Fruit fly (Drosophila melanogaster): ENCODE measurements around the gene ru.

Gene ru

DNA sequence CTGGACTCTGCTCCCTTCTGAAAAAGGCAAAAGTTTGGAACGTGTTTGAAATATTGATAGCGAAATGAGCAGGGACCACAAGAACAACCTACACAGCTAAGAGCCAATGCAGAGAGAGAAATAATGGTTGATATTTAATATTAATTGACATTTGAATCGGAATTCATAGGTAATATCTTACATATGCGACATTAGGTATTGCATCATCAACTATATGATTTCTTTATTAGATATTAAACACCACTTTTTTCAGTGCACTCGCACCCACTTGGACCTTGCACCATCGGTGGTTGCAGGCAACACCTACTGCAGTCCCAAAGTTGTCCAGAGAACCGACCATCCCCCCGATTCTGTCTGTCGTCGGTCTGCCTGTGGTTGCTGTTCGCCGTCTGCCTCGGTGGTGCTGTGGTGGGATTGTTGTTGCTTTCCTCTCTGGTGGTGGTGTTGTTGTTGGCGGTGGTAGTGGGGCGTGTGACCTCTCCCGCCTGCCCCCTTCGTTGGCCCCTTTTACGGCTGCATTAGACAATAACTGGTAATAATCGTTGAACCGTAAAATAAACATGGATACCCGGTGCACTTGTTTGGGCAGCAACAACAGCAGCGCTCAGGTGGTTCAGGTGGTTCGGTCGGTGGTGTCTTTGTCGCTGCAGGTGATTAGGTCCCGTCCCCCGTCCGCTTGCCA lies 8.6 kb downstream of the ru start (continued):
- TF ChIP-seq CG31441 (GFP tag; IDR thresholded peaks at IDR 0.05): peak; percentile 54

DNA sequence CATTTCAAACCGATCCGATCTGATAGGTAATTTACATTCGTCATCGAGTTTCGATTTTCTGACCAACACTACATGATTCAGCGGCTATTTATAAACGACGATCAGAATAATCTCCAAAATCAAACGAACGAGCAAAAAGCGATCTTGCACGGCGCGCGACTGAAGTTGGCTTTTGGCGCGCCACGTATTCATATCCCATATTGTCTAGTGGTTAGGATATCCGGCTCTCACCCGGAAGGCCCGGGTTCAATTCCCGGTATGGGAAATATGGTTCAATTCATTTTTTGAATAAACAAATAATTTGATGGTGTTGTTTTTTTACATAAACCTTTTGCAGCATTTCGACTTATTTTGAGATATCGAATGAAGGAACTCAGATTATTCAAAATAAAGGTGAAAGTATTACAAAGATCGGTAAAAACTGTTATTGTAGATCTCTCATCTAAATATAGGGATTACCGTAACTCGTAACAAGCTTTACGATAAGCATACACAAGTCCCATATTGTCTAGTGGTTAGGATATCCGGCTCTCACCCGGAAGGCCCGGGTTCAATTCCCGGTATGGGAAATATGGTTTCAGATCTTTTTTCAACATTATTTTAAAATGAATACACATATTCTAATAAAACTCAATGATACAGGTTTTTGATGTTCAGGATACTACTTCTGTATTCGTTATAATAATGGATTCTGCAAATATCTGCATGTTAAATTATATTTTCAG lies 9.5 kb downstream of the ru start:
- no peak for TF ChIP-seq kah (GFP tag; optimal IDR thresholded peaks at IDR 0.05)
- TF ChIP-seq Hr78 (GFP tag; optimal IDR thresholded peaks at IDR 0.05): no peak
- no peak for TF ChIP-seq CG1529 (GFP tag; optimal IDR thresholded peaks at IDR 0.05)
- no peak for TF ChIP-seq CG10209 (GFP tag; optimal IDR thresholded peaks at IDR 0.05)
- no peak for TF ChIP-seq dati (GFP tag; IDR thresholded peaks at IDR 0.05)
- TF ChIP-seq CG12104 (GFP tag; optimal IDR thresholded peaks at IDR 0.05): no peak
- no peak for TF ChIP-seq fd64A (GFP tag; optimal IDR thresholded peaks at IDR 0.05)
- no peak for TF ChIP-seq grau (tag; optimal IDR thresholded peaks at IDR 0.05)
- no peak for TF ChIP-seq CG1024 (GFP tag; IDR thresholded peaks at IDR 0.05)
- no peak for TF ChIP-seq zfh2 (GFP tag; optimal IDR thresholded peaks at IDR 0.05)
- TF ChIP-seq CG3407 (GFP tag; optimal IDR thresholded peaks at IDR 0.05): no peak
- TF ChIP-seq CG7987 (GFP tag; optimal IDR thresholded peaks at IDR 0.05): no peak
- no peak for TF ChIP-seq Eip74EF (GFP tag; optimal IDR thresholded peaks at IDR 0.05)
- TF ChIP-seq Vsx1 (GFP tag; optimal IDR thresholded peaks at IDR 0.05): no peak
- TF ChIP-seq CG13624 (GFP tag; optimal IDR thresholded peaks at IDR 0.05): no peak
- TF ChIP-seq ken (GFP tag; IDR thresholded peaks at IDR 0.05): no peak
- TF ChIP-seq CG17802 (tag; optimal IDR thresholded peaks at IDR 0.05): no peak
- peak; percentile 30 for TF ChIP-seq CG13287 (GFP tag; IDR thresholded peaks at IDR 0.05; ENCODE audit: partially characterized antibody)
- no peak for TF ChIP-seq Mrtf (GFP tag; IDR thresholded peaks at IDR 0.05)
- TF ChIP-seq lola (GFP tag; optimal IDR thresholded peaks at IDR 0.05): no peak
- peak; percentile 96 for TF ChIP-seq Bdp1 (GFP tag; optimal IDR thresholded peaks at IDR 0.05)
- peak; percentile 66 for TF ChIP-seq amos (GFP tag; IDR thresholded peaks at IDR 0.05; ENCODE audit: partially characterized antibody)
- no peak for TF ChIP-seq tap (tag; optimal IDR thresholded peaks at IDR 0.05)
- no peak for TF ChIP-seq Xbp1 (GFP tag; optimal IDR thresholded peaks at IDR 0.05)
- TF ChIP-seq dmrt11E (tag; optimal IDR thresholded peaks at IDR 0.05): no peak
- no peak for TF ChIP-seq HLH3B (GFP tag; IDR thresholded peaks at IDR 0.05)
- TF ChIP-seq gcm (GFP tag; optimal IDR thresholded peaks at IDR 0.05): no peak
- no peak for TF ChIP-seq sna (GFP tag; IDR thresholded peaks at IDR 0.05; ENCODE audit: partially characterized antibody)
- no peak for TF ChIP-seq Dref (GFP tag; IDR thresholded peaks at IDR 0.05)
- TF ChIP-seq CG16779 (GFP tag; IDR thresholded peaks at IDR 0.05): no peak
- no peak for TF ChIP-seq CG6854 (GFP tag; optimal IDR thresholded peaks at IDR 0.05)
- no peak for TF ChIP-seq h (optimal IDR thresholded peaks at IDR 0.05)
- no peak for TF ChIP-seq sob (GFP tag; IDR thresholded peaks at IDR 0.05)
- TF ChIP-seq p53 (GFP tag; optimal IDR thresholded peaks at IDR 0.05): no peak
- TF ChIP-seq vvl (GFP tag; IDR thresholded peaks at IDR 0.05): no peak
- no peak for TF ChIP-seq CG11247 (GFP tag; IDR thresholded peaks at IDR 0.05)
- TF ChIP-seq phol (tag; optimal IDR thresholded peaks at IDR 0.05): no peak
- TF ChIP-seq bigmax (GFP tag; optimal IDR thresholded peaks at IDR 0.05): no peak
- TF ChIP-seq nerfin-2 (GFP tag; IDR thresholded peaks at IDR 0.05; ENCODE audit: partially characterized antibody): 0 out of 2 replicates have a peak, but pooled peaks have one; percentile 47
- TF ChIP-seq CG6175 (GFP tag; IDR thresholded peaks at IDR 0.05): no peak
- no peak for TF ChIP-seq CG18619 (GFP tag; optimal IDR thresholded peaks at IDR 0.05)
- TF ChIP-seq eve (GFP tag; optimal IDR thresholded peaks at IDR 0.05): no peak
- no peak for TF ChIP-seq fu2 (GFP tag; optimal IDR thresholded peaks at IDR 0.05)
- TF ChIP-seq Stat92E (GFP tag; optimal IDR thresholded peaks at IDR 0.05): no peak
- TF ChIP-seq ap (GFP tag; IDR thresholded peaks at IDR 0.05): no peak

Measured in whole organism, embryonic.